Worm (Caenorhabditis elegans) whole organism, L4 larva: ENCODE results near the gene F21G4.6.

Experiments used
- R02D3.7 ChIP-seq: fragments of 150-350 bp; sonication (generic microtip); optimal IDR thresholded peaks from 3 replicates; lab custom pipeline; 2014; ENCODE audit warnings: missing biosample characterization, missing genetic modification characterization
- fkh-10 ChIP-seq: fragments of 150-350 bp; optimal IDR thresholded peaks from 2 replicates; lab custom pipeline; 2014; ENCODE audit warnings: missing biosample characterization, missing genetic modification reagents, missing genetic modification characterization
- hlh-30 ChIP-seq: sonication (generic microtip); optimal IDR thresholded peaks from 2 replicates; lab custom pipeline; 2017; ENCODE audit warnings: antibody characterized with exemption, mild to moderate bottlenecking, missing genetic modification characterization, missing compliant biosample characterization; ENCODE audit not compliant: insufficient read depth
- lsy-2 ChIP-seq, 2 experiments: fragments of 150-350 bp in 1 of 2; sonication (generic microtip) in 1 of 2; optimal IDR thresholded peaks; 2 replicates each; lab custom pipeline; 2014 to 2017; ENCODE audit warnings: missing biosample characterization in 2 of 2, missing genetic modification characterization in 2 of 2
- nhr-237 ChIP-seq: sonication (generic microtip); optimal IDR thresholded peaks from 2 replicates; lab custom pipeline; 2017; ENCODE audit warnings: missing biosample characterization, missing genetic modification characterization
- nhr-28 ChIP-seq: fragments of 150-350 bp; optimal IDR thresholded peaks from 2 replicates; lab custom pipeline; 2014; ENCODE audit warnings: missing biosample characterization, missing genetic modification characterization
- nhr-76 ChIP-seq: fragments of 150-350 bp; optimal IDR thresholded peaks from 2 replicates; lab custom pipeline; 2014; ENCODE audit warnings: missing biosample characterization, missing genetic modification characterization
- skn-1 ChIP-seq: fragments of 150-350 bp; optimal IDR thresholded peaks from 2 replicates; lab custom pipeline; 2014; ENCODE audit warnings: missing biosample characterization, missing genetic modification characterization
- tra-1 ChIP-seq: fragments of 200-800 bp; sonication (Bioruptor generic); IDR thresholded peaks from 2 replicates; pipeline ENCODE4 v1.3.6; 2022; ENCODE audit warnings: missing genetic modification reagents, missing genetic modification characterization, missing compliant biosample characterization
- unc-62 ChIP-seq, 3 experiments: fragments of 150-350 bp in 1 of 3; sonication (generic microtip); optimal IDR thresholded peaks in 2 of 3; peaks in 1 of 3; 1 replicate in 1 of 3; 2 replicates in 2 of 3; lab custom pipeline; 2014 to 2017; ENCODE audit warnings: missing biosample characterization in 3 of 3, missing genetic modification characterization in 3 of 3, missing genetic modification reagents in 3 of 3, missing genotype in 1 of 3
- vab-7 ChIP-seq: fragments of 200-800 bp; sonication (Bioruptor generic); IDR thresholded peaks from 2 replicates; pipeline ENCODE4 v1.3.6; 2022; ENCODE audit warnings: missing genetic modification reagents, missing genetic modification characterization, missing compliant biosample characterization

DNA sequence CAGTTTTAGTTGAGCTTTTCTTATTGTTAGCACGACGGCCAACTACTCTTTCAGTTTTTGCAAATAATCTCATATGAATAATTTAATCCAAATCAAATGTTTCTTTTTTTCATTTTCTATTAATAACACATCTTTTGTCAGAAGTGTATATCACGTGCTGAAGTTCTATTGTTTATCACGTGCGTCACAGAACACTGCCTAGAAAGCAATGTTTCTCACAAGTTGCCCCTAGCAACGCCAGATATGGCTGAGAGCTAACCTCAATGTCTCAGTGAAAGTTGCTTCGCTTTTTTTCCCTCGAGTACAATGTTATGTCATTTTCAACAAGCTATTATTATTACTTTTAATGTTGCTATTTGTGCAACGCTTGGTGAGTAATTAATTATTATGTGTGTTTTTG is 10.7 kb upstream of the F21G4.6 start:
- TF ChIP-seq nhr-76: no peak
- no peak for TF ChIP-seq vab-7 (GFP tag; lab: Robert Waterston, UW)
- no peak for TF ChIP-seq skn-1 (tag; lab: Kevin White, UChicago)
- TF ChIP-seq hlh-30 (tag; lab: Kevin White, UChicago): peak; percentile 34
- no peak for TF ChIP-seq lsy-2 (tag; optimal IDR thresholded peaks at IDR 0.05; lab: Kevin White, UChicago)
- no peak for TF ChIP-seq nhr-237 (tag; lab: Kevin White, UChicago)
- TF ChIP-seq R02D3.7: no peak
- TF ChIP-seq fkh-10 (GFP tag; lab: Kevin White, UChicago): no peak
- TF ChIP-seq nhr-28 (tag; lab: Kevin White, UChicago): no peak
- TF ChIP-seq unc-62 (GFP tag; optimal IDR thresholded peaks at IDR 0.05 in 1 of 2; lab: Kevin White, UChicago): no peak
- TF ChIP-seq unc-62 (tag; optimal IDR thresholded peaks at IDR 0.05; lab: Kevin White, UChicago): no peak
- no peak for TF ChIP-seq tra-1 (GFP tag; lab: Robert Waterston, UW)
